Fruit fly (Drosophila melanogaster): ENCODE data around the gene tko.

The tko gene

dm6 chrX:2452734-2453133 lies 9.0 kb upstream of the tko start:
- TF ChIP-seq Ets98B (GFP tag; IDR thresholded peaks at IDR 0.05) = no peak
- no peak for TF ChIP-seq CG10348 (GFP tag; IDR thresholded peaks at IDR 0.05)
- no peak for TF ChIP-seq EcR (GFP tag; optimal IDR thresholded peaks at IDR 0.05)
- no peak for TF ChIP-seq Pif1A (GFP tag; optimal IDR thresholded peaks at IDR 0.05)
- no peak for TF ChIP-seq D1 (tag; optimal IDR thresholded peaks at IDR 0.05)
- peak; percentile 59 for TF ChIP-seq Snoo (tag; optimal IDR thresholded peaks at IDR 0.05)
- TF ChIP-seq CG12605 (GFP tag; IDR thresholded peaks at IDR 0.05) = no peak
- TF ChIP-seq CG15710 (tag; optimal IDR thresholded peaks at IDR 0.05) = peak; percentile 69
- no peak for TF ChIP-seq gl (tag; optimal IDR thresholded peaks at IDR 0.05)
- TF ChIP-seq CG17806 (tag; optimal IDR thresholded peaks at IDR 0.05) = peak; percentile 69
- no peak for TF ChIP-seq fd96Ca (GFP tag; IDR thresholded peaks at IDR 0.05)
- TF ChIP-seq CG8159 (tag; optimal IDR thresholded peaks at IDR 0.05) = peak; percentile 69
- TF ChIP-seq rn (GFP tag; IDR thresholded peaks at IDR 0.05) = no peak
- TF ChIP-seq CG13204 (GFP tag; optimal IDR thresholded peaks at IDR 0.05) = no peak
- TF ChIP-seq CG32121 (GFP tag; IDR thresholded peaks at IDR 0.05) = no peak
- no peak for TF ChIP-seq CG4496 (GFP tag; IDR thresholded peaks at IDR 0.05)
- peak; percentile 72 for TF ChIP-seq CG9948 (tag; optimal IDR thresholded peaks at IDR 0.05)
- TF ChIP-seq CG34367 (tag; optimal IDR thresholded peaks at IDR 0.05) = peak; percentile 61
- TF ChIP-seq CG14655 (GFP tag; optimal IDR thresholded peaks at IDR 0.05) = no peak
- peak; percentile 46 for TF ChIP-seq CG8301 (tag; optimal IDR thresholded peaks at IDR 0.05)
- TF ChIP-seq Pif1B (GFP tag; optimal IDR thresholded peaks at IDR 0.05) = no peak

dm6 chrX:2447750-2448299 lies 4.0 kb upstream of the tko start, which contains the start of gene z:
Gene z, plus strand, starts transcription at chrX:2447769.
- TF ChIP-seq Pif1B (GFP tag; optimal IDR thresholded peaks at IDR 0.05) (no peak), CG4496 (GFP tag; IDR thresholded peaks at IDR 0.05) (no peak), CG12605 (GFP tag; IDR thresholded peaks at IDR 0.05) (no peak), Snoo (tag; optimal IDR thresholded peaks at IDR 0.05) (no peak), CG8301 (tag; optimal IDR thresholded peaks at IDR 0.05) (no peak), Pif1A (GFP tag; optimal IDR thresholded peaks at IDR 0.05) (no peak), CG10348 (GFP tag; IDR thresholded peaks at IDR 0.05) (no peak), CG34367 (tag; optimal IDR thresholded peaks at IDR 0.05) (no peak), CG32121 (GFP tag; IDR thresholded peaks at IDR 0.05) (no peak), CG14655 (GFP tag; optimal IDR thresholded peaks at IDR 0.05) (no peak), CG15710 (tag; optimal IDR thresholded peaks at IDR 0.05) (no peak), CG17806 (tag; optimal IDR thresholded peaks at IDR 0.05) (no peak), fd96Ca (GFP tag; IDR thresholded peaks at IDR 0.05) (no peak)

dm6 chrX:2440219-2440618 lies 3.6 kb downstream of the tko start:
- TF ChIP-seq EcR (GFP tag; optimal IDR thresholded peaks at IDR 0.05) (no peak), Pif1B (GFP tag; optimal IDR thresholded peaks at IDR 0.05) (no peak), CG34367 (tag; optimal IDR thresholded peaks at IDR 0.05) (no peak), Snoo (tag; optimal IDR thresholded peaks at IDR 0.05) (no peak)

dm6 chrX:2434913-2435312 lies 8.9 kb downstream of the tko start:
- no peak for TF ChIP-seq D1 (tag; optimal IDR thresholded peaks at IDR 0.05)
- 0 out of 3 replicates have a peak, but pooled peaks have one; percentile 16 for TF ChIP-seq CG4496 (GFP tag; IDR thresholded peaks at IDR 0.05)

- TF ChIP-seq CG17806 (tag; optimal IDR thresholded peaks at IDR 0.05) (no peak), CG32121 (GFP tag; IDR thresholded peaks at IDR 0.05) (no peak), CG10348 (GFP tag; IDR thresholded peaks at IDR 0.05) (no peak), Pif1B (GFP tag; optimal IDR thresholded peaks at IDR 0.05) (no peak), Ets98B (GFP tag; IDR thresholded peaks at IDR 0.05) (no peak), Snoo (tag; optimal IDR thresholded peaks at IDR 0.05) (no peak), CG4496 (GFP tag; IDR thresholded peaks at IDR 0.05) (no peak), D1 (tag; optimal IDR thresholded peaks at IDR 0.05) (no peak), CG34367 (tag; optimal IDR thresholded peaks at IDR 0.05) (no peak), fd96Ca (GFP tag; IDR thresholded peaks at IDR 0.05) (no peak), CG8159 (tag; optimal IDR thresholded peaks at IDR 0.05) (no peak), CG14655 (GFP tag; optimal IDR thresholded peaks at IDR 0.05) (no peak), gl (tag; optimal IDR thresholded peaks at IDR 0.05) (no peak)
Observed at dm6 chrX:2428903-2429302, 14.9 kb downstream of the tko start, which contains the start of gene gt. Gene gt, minus strand, starts transcription at chrX:2428967.

dm6 chrX:2425755-2426154 lies 18.0 kb downstream of the tko start, which contains the start of gene CG32797:
Gene CG32797, minus strand, starts transcription at chrX:2425855.
- TF ChIP-seq CG12605 (GFP tag; IDR thresholded peaks at IDR 0.05) (no peak), rn (GFP tag; IDR thresholded peaks at IDR 0.05) (no peak), Snoo (tag; optimal IDR thresholded peaks at IDR 0.05) (no peak), Ets98B (GFP tag; IDR thresholded peaks at IDR 0.05) (no peak), CG8301 (tag; optimal IDR thresholded peaks at IDR 0.05) (no peak), CG8159 (tag; optimal IDR thresholded peaks at IDR 0.05) (no peak), D1 (tag; optimal IDR thresholded peaks at IDR 0.05) (no peak), CG9948 (tag; optimal IDR thresholded peaks at IDR 0.05) (no peak), CG34367 (tag; optimal IDR thresholded peaks at IDR 0.05) (no peak), gl (tag; optimal IDR thresholded peaks at IDR 0.05) (no peak), fd96Ca (GFP tag; IDR thresholded peaks at IDR 0.05) (no peak), Pif1B (GFP tag; optimal IDR thresholded peaks at IDR 0.05) (no peak), CG14655 (GFP tag; optimal IDR thresholded peaks at IDR 0.05) (no peak), CG17806 (tag; optimal IDR thresholded peaks at IDR 0.05) (no peak), CG13204 (GFP tag; optimal IDR thresholded peaks at IDR 0.05) (no peak)
